Worm (Caenorhabditis elegans): ENCODE measurements around the gene drn-1.

Gene drn-1

DNA sequence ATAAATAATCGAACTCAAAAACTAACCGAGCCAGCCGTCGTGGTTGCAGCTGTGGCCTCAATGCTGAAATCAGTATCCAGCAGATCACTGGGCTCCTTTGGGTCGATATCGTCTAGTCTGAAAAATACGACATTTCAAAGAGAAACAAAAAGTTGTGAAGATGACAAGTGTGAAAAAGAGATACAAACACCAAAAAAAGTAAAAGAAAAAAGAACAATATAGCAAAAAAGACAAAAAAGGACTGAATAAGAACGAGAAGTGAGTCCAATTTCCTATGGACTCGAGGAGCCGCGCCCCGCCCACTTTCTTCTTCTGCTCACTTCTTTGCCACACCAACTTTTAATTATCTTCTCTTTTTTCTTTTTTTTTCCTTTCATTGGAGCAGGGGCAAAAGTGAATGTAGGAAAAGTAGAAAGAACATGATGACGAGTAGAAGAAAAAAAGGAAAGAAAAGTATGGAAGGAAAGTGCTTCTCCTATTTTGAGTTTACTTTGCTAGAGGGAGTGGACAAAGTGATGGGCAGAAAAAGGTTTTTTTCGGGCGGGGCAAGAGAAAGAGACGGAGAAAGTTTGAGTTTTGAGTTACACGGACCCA lies at the start of gene drn-1:
Gene drn-1, minus strand, starts transcription at position 117 of the 594 bp plus-strand sequence.
- TF ChIP-seq dao-5 (tag; optimal IDR thresholded peaks at IDR 0.05) (no peak), him-1 (tag; optimal IDR thresholded peaks at IDR 0.05) (no peak), W03F9.2 (tag; optimal IDR thresholded peaks at IDR 0.05) (no peak)

DNA sequence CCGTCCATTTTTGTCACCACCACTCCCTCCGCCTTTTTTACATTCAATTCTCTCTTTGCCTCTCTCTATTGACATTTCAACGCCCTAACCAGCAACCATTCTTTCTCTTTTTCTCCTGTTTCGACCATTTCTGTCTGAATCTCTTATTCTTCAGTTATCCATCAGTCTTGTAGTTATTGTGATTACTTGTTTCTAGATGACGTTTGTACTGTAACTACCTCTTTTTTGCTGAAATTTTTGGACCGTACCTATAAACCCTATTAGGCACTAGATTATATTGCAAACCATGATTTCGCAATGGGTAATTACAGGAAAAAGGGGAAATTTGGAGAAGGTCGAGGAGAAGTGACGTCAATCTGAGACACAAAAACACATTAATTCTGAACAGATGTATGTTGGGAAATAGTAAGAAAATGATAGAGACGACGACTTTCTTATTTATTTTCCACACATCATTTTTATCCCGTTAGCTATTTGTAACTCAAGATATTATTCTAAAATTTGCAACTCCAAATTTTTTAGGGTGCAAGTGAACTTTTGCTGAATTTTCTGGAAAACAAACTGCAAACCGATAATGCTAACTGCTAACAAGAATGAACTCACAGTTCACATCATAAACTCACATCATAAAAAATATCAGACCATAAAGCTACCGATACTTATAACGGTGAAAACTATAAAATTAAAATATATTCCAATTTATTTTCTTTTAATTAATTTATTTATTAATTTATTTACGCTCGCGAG lies 48.7 kb upstream of the drn-1 start:
- TF ChIP-seq dao-5 (tag; optimal IDR thresholded peaks at IDR 0.05): no peak
- no peak for TF ChIP-seq him-1 (tag; optimal IDR thresholded peaks at IDR 0.05)
- TF ChIP-seq W03F9.2 (tag; optimal IDR thresholded peaks at IDR 0.05): no peak

DNA sequence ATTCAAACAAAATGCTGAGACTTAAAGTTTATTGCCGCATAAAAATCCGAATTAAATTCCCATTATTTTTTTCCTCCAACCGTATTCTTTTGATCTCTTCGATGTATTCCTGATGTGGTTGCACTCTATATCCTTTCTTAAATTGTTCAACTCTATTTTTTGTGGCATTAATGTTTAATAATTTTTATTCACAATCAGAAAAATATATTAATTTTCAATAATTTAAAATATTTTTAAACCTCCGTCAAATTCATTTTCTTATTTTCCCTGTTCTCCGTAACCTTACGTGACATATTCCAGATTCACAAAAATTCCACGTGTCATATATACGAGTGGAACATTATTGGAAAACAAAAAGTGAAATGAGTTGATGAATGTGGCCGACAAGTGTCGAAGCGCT lies 40.1 kb upstream of the drn-1 start, which contains the start of gene gcy-12:
Gene gcy-12, plus strand, starts transcription at position 301 of the 400 bp plus-strand sequence.
- no peak for TF ChIP-seq dao-5 (tag; optimal IDR thresholded peaks at IDR 0.05)
- no peak for TF ChIP-seq W03F9.2 (tag; optimal IDR thresholded peaks at IDR 0.05)
- no peak for TF ChIP-seq him-1 (tag; optimal IDR thresholded peaks at IDR 0.05)

DNA sequence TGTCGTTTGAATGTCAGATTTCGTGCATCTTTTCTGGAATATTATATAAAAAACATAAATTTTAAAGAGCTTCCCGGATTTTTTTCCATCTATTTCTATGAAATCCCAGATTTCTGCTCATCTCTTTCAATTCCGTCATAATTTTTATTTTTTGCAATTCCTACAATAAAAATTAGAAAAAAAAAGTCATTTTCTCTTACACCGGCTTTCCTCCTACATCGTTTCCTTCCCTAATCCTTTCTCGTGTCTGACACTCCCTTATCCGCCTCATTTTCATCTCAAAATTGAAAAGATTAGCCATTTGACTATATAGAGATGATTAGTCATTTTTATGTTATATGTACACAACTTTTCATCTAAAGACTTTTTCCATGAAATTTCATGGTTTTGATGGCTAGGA lies 39.1 kb upstream of the drn-1 start:
- no peak for TF ChIP-seq dao-5 (tag; optimal IDR thresholded peaks at IDR 0.05)
- no peak for TF ChIP-seq him-1 (tag; optimal IDR thresholded peaks at IDR 0.05)
- no peak for TF ChIP-seq W03F9.2 (tag; optimal IDR thresholded peaks at IDR 0.05)

DNA sequence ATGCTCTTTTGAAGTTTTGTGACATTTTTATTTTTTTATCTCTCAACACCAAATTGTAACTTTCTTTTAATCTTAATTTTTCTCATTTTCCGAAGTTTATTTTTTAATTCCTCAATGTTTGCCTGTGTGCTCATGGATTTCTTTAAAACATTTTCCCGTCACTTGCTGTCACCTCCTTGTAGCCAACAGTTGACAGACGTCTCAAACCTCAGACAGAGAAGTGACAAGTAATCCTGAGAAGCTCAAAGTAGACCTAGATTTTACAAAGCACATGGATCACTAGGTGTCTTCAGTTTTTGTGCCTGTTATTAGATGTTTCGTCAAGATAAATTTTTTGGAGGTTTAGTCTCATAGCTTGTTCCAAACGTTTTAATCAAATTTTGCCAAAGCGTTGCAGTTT lies 38.1 kb upstream of the drn-1 start:
- TF ChIP-seq him-1 (tag; optimal IDR thresholded peaks at IDR 0.05): no peak
- TF ChIP-seq dao-5 (tag; optimal IDR thresholded peaks at IDR 0.05): no peak
- TF ChIP-seq W03F9.2 (tag; optimal IDR thresholded peaks at IDR 0.05): no peak

DNA sequence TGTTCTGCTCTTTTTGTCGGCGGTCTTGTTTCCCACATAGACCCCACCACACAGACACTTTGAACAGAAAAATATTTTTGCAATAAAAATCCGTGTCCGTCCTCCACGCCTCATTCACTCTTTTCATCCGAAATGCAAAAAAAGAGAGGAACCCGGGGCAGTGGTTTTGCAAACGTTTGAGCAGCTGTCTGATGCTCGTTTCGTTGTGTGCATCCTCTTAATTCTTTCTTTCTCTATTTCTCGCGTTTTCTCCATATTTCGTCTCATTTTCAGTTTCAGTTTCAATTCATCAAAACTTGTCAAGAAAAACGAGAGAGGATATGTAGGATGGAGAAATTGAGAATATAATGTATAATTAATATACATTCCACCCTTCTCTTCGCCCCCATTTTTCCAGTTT lies 37.3 kb upstream of the drn-1 start:
- no peak for TF ChIP-seq him-1 (tag; optimal IDR thresholded peaks at IDR 0.05)
- TF ChIP-seq W03F9.2 (tag; optimal IDR thresholded peaks at IDR 0.05): no peak
- no peak for TF ChIP-seq dao-5 (tag; optimal IDR thresholded peaks at IDR 0.05)

DNA sequence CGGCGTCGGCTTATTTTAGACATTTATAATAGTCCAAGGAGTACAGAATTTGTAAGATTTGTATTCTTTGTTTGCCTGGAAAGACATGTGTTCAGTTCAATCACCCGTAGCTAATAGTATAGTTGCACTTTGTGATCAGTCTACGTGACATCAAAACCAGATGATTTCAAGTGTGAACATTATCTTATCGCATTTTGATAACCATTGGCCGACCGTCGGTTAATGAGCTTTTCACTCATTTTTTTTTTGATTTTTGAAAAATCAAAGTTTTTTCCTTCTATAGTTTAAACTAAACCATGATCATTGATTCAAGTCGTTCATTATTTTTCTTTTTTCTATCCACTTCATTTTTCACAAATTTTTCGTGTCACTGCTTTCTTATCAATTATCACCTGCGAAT lies 35.6 kb upstream of the drn-1 start:
- TF ChIP-seq dao-5 (tag; optimal IDR thresholded peaks at IDR 0.05) (no peak), W03F9.2 (tag; optimal IDR thresholded peaks at IDR 0.05) (no peak), him-1 (tag; optimal IDR thresholded peaks at IDR 0.05) (no peak)

DNA sequence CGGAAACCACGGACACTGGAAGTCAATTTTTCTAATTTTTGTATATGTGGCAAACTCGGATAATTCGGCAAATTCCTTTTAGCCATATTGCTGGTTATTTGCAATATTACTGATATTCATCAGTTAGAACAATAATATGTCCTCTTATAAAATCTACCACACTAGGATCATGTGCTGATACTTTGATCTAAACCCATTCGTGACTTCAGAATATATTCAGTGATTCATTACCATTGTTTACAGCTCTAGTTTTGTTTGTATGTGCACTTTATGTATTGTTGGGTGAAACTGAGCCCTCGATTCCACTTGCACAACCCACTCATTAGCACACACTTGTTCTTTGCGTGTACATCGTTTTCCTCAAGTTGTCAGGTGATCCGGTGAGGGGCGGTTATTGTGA lies 34.6 kb upstream of the drn-1 start:
- no peak for TF ChIP-seq dao-5 (tag; optimal IDR thresholded peaks at IDR 0.05)
- no peak for TF ChIP-seq him-1 (tag; optimal IDR thresholded peaks at IDR 0.05)
- no peak for TF ChIP-seq W03F9.2 (tag; optimal IDR thresholded peaks at IDR 0.05)

DNA sequence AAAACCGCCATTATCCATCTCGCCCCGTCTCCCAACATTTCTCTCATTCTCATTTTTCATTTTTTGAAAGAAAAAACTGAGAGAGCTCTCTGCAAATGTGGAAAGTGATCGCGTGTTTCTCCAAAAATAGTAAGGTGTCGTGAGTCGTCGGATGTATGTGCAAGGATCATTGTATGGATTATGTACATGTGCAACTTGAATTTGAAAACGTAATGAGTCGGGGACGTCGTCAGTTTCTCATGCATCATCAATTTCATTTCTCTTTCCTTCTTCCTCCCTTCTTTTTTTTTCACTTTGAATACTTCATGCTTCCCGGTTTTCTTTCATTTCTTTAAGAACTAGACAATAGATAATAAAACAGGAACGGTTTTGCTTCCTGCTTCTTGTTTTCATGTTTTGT lies 33.5 kb upstream of the drn-1 start:
- TF ChIP-seq dao-5 (tag; optimal IDR thresholded peaks at IDR 0.05): no peak
- no peak for TF ChIP-seq W03F9.2 (tag; optimal IDR thresholded peaks at IDR 0.05)
- TF ChIP-seq him-1 (tag; optimal IDR thresholded peaks at IDR 0.05): no peak

DNA sequence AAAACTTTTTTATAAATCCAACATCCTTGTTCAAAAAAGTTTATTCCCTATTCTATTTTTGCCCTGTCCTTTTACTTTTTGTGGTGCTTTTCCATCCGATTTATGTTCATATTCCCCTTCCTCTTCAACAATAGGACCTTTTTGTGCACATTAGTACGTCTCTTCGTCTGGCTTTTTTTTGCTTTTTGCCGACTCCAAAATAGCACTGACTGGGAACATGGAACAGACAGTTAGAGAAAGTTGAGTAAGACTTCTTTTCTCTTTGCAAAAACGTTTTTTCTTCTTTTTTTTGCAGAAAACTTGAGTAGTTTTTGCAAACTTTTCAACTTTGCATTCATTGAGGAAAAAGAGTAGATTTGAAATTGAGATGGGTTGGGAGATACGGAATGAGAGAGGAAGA lies 30.2 kb upstream of the drn-1 start:
- TF ChIP-seq dao-5 (tag; optimal IDR thresholded peaks at IDR 0.05) (no peak), him-1 (tag; optimal IDR thresholded peaks at IDR 0.05) (no peak), W03F9.2 (tag; optimal IDR thresholded peaks at IDR 0.05) (no peak)

DNA sequence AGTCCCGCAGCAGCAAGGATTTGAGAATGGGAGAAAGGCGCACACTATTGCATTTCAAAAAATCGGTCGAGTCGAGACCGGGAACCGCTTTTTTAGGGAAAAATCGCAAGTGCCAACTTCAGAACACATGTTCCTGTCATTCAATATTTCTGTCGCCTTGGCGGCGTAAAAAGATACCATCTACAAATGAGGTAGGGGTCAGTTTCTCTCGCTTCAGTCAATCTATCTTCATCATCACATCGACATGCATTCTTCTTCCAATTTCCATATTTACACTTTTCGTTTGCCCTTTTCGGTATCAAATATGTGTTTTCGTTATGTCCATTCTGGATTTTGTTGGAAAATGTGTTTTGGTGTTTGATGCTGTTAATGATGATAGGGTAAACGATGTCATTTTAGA lies 26.1 kb upstream of the drn-1 start:
- TF ChIP-seq dao-5 (tag; optimal IDR thresholded peaks at IDR 0.05) (no peak), him-1 (tag; optimal IDR thresholded peaks at IDR 0.05) (no peak), W03F9.2 (tag; optimal IDR thresholded peaks at IDR 0.05) (no peak)

DNA sequence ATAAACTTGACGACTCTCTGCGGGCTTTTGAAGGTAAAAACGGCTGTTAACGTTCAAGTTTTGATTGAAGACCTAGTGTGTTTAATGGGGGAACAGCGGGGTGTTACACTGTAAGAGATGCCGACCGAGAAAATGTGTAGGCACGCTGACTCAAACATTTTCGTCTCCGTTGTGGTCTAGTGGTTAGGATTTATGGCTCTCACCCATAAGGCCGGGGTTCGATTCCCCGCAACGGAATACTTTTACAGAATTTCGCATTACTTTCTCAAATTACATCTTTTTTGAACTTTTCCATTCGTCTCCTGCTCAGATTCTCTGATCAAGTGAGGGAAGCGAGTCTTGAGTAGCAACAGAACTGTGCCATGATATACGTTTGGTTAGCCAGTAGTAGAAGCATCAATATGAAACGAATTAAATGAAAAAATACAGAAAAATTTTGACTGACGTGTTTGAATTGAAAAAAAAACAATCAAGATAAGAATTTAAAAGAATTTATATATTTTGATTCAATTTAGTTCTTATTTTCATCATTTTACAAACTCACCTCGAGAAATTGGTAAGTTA lies 21.7 kb upstream of the drn-1 start, which contains the start of gene ZK622.1:
Gene ZK622.1, plus strand, starts transcription at position 514 of the 564 bp plus-strand sequence.
- peak; percentile 24 for TF ChIP-seq dao-5 (tag; optimal IDR thresholded peaks at IDR 0.05)
- TF ChIP-seq W03F9.2 (tag; optimal IDR thresholded peaks at IDR 0.05): no peak

DNA sequence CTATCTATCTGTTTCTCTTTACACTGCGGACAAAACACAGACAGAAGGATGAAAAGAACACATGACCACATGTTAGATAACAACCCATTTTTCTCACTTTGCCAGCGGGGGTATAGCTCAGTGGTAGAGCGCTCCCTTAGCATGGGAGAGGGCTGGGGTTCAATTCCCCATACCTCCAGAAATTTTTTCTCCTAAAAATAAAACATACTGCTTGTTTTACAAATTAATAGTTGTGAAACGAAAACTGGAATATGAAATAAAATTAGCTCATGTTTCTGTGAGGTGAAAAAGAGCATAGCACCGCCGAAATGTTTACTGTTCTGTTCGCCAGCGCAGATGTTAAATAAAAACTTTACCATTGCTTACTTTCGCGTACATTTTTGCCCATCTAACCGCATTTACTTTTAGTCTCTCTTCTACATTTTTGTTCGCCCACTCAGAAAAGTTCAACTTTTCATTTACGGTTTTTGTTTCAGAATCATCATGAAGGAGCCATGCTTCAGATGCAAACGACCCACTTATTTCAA lies 20.6 kb upstream of the drn-1 start, which contains the start of gene ZK622.4:
Gene ZK622.4, plus strand, starts transcription at position 477 of the 527 bp plus-strand sequence.
- TF ChIP-seq dao-5 (tag; optimal IDR thresholded peaks at IDR 0.05) (peak; percentile 38), W03F9.2 (tag; optimal IDR thresholded peaks at IDR 0.05) (no peak), him-1 (tag; optimal IDR thresholded peaks at IDR 0.05) (peak; percentile 78)

DNA sequence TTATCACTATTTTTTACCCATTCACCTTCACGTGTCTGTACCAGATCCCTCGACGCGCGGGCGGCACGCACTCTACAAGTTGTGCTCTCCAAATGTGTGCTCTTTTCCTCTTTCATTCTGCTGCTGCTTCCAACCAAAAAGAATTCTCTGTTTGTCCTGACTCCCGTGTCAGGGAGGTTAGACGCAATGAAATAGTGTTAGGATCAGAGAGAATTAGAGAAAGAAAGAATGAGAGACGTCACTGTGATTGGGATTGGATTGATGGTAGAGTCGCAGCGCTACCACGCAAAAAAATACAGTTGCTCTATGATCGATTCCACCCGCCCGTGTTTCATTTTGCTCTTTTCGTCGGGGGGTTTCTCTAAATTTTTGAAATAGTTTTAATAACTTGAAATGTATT lies 19.4 kb upstream of the drn-1 start:
- TF ChIP-seq W03F9.2 (tag; optimal IDR thresholded peaks at IDR 0.05) (no peak), him-1 (tag; optimal IDR thresholded peaks at IDR 0.05) (no peak), dao-5 (tag; optimal IDR thresholded peaks at IDR 0.05) (no peak)
